Fruit fly (Drosophila melanogaster): ENCODE measurements around the gene CG5004.

DNA sequence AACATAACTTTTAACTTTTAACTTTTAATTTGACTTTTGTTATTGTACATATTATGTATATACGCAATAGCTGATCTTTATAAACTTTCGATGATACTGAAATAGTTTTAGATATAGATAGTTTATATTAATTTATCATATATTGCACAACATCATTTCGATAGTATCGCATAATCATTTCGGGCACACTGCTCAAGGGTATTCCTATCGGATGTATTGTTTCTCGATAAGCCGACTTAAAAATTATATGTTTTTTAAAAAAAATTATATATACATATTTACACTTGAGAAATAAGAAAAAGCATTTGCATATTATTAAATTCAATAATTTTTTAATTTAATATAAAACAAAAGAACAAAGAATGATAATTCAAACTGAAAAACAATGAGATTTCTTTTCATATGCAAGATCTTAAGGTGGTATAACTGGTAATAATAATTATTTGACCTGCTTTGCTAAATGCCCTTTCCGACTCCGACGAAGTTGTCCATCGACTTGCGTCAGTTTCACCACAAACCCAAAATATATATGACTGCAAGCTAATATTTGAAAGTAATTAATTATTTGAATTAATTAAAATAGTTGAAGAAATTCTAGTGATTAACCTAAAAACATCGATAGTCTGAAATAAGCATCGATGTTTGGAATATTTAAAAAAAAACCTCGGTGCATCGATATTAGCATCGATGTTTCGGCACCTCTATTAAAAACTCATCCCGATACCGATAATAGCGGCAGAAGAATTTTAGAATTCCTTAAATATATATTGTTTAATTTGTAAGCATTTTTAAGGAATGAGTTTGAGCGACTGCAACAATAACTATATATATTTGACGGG is 29.0 kb upstream of the CG5004 start, which contains the start of gene CG4949:
- no peak for TF ChIP-seq ash1 (GFP tag; optimal IDR thresholded peaks at IDR 0.05)
- no peak for TF ChIP-seq Neu2 (GFP tag; optimal IDR thresholded peaks at IDR 0.05; ENCODE audit: borderline replicate concordance)
- no peak for TF ChIP-seq NC2β (GFP tag; optimal IDR thresholded peaks at IDR 0.05)
- no peak for TF ChIP-seq Abd-B (GFP tag; optimal IDR thresholded peaks at IDR 0.05)

All from whole organism, embryonic.